Fruit fly (Drosophila melanogaster) whole organism, prepupa: ENCODE measurements around the gene Sod1.

Source experiments
- Blimp-1 ChIP-seq: fragments of 200-800 bp; sonication (Bioruptor generic); optimal IDR thresholded peaks from 3 replicates; lab custom pipeline; 2017; ENCODE audit warnings: missing biosample characterization, missing genetic modification characterization, mild to moderate bottlenecking, moderate library complexity, missing genetic modification reagents
- CG10631 ChIP-seq: fragments of 200-800 bp; sonication (Bioruptor generic); optimal IDR thresholded peaks from 2 replicates; lab custom pipeline; 2016; ENCODE audit warnings: missing biosample characterization, missing genetic modification characterization
- CG11294 ChIP-seq: fragments of 200-800 bp; sonication (Bioruptor generic); IDR thresholded peaks from 2 replicates; pipeline ENCODE4 v1.3.6; 2022; ENCODE audit warnings: missing biosample characterization, missing genetic modification characterization
- CG11762 ChIP-seq: fragments of 200-800 bp; sonication (Bioruptor generic); optimal IDR thresholded peaks from 3 replicates; lab custom pipeline; 2016; ENCODE audit warnings: missing biosample characterization, missing genetic modification characterization; ENCODE audit not compliant: insufficient read depth
- CG11902 ChIP-seq: fragments of 200-800 bp; sonication (Bioruptor generic); optimal IDR thresholded peaks from 3 replicates; lab custom pipeline; 2016; ENCODE audit warnings: missing biosample characterization, missing genetic modification characterization
- CG1621 ChIP-seq: fragments of 200-800 bp; sonication (Bioruptor generic); optimal IDR thresholded peaks from 3 replicates; lab custom pipeline; 2018; ENCODE audit warnings: missing biosample characterization, mild to moderate bottlenecking, missing genetic modification characterization
- CG16779 ChIP-seq: fragments of 200-800 bp; sonication (Bioruptor generic); optimal IDR thresholded peaks from 3 replicates; lab custom pipeline; 2017; ENCODE audit warnings: missing biosample characterization, mild to moderate bottlenecking, missing genetic modification characterization
- CG3032 ChIP-seq: fragments of 200-800 bp; optimal IDR thresholded peaks from 2 replicates; lab custom pipeline; 2019; ENCODE audit warnings: missing biosample characterization, mild to moderate bottlenecking, missing genetic modification characterization, moderate library complexity
- CG31627 ChIP-seq: fragments of 200-800 bp; sonication (Bioruptor generic); optimal IDR thresholded peaks from 3 replicates; lab custom pipeline; 2016; ENCODE audit warnings: missing biosample characterization, missing genetic modification characterization
- CG32006 ChIP-seq: fragments of 200-800 bp; sonication (Bioruptor generic); optimal IDR thresholded peaks from 3 replicates; lab custom pipeline; 2017; ENCODE audit warnings: missing biosample characterization, mild to moderate bottlenecking, missing genetic modification characterization
- CG34406 ChIP-seq: fragments of 200-800 bp; sonication (Bioruptor generic); optimal IDR thresholded peaks from 3 replicates; lab custom pipeline; 2016; ENCODE audit warnings: missing biosample characterization, missing genetic modification characterization
- CG3919 ChIP-seq: fragments of 200-800 bp; sonication (Bioruptor generic); optimal IDR thresholded peaks from 3 replicates; lab custom pipeline; 2016; ENCODE audit warnings: missing biosample characterization, missing genetic modification characterization
- CG4318 ChIP-seq: fragments of 200-800 bp; sonication (Bioruptor generic); optimal IDR thresholded peaks from 3 replicates; lab custom pipeline; 2017; ENCODE audit warnings: missing biosample characterization, mild to moderate bottlenecking, missing genetic modification characterization
- CG6276 ChIP-seq: fragments of 200-800 bp; sonication (Bioruptor generic); optimal IDR thresholded peaks from 2 replicates; lab custom pipeline; 2017; ENCODE audit warnings: missing biosample characterization, mild to moderate bottlenecking, missing genetic modification characterization
- CG6808 ChIP-seq: fragments of 200-800 bp; sonication (Bioruptor generic); optimal IDR thresholded peaks from 3 replicates; lab custom pipeline; 2017; ENCODE audit warnings: missing biosample characterization, missing genetic modification characterization, mild to moderate bottlenecking, moderate library complexity, missing genetic modification reagents
- CG6854 ChIP-seq: fragments of 200-800 bp; sonication (Bioruptor generic); optimal IDR thresholded peaks from 2 replicates; lab custom pipeline; 2017; ENCODE audit warnings: missing biosample characterization, mild to moderate bottlenecking, missing genetic modification characterization
- CG8119 ChIP-seq: fragments of 200-800 bp; sonication (Bioruptor generic); IDR thresholded peaks from 3 replicates; pipeline ENCODE4 v1.3.6; 2022; ENCODE audit warnings: missing biosample characterization, missing genetic modification characterization
- CG8319 ChIP-seq: fragments of 200-800 bp; sonication (Bioruptor generic); optimal IDR thresholded peaks from 3 replicates; lab custom pipeline; 2016; ENCODE audit warnings: missing biosample characterization, missing genetic modification characterization
- Eip75B ChIP-seq: fragments of 200-800 bp; sonication (Bioruptor generic); optimal IDR thresholded peaks from 3 replicates; lab custom pipeline; 2016; ENCODE audit warnings: missing biosample characterization, missing genetic modification characterization
- Eip93F ChIP-seq: fragments of 200-800 bp; sonication (Bioruptor generic); optimal IDR thresholded peaks from 2 replicates; lab custom pipeline; 2016; ENCODE audit warnings: missing biosample characterization, mild to moderate bottlenecking, missing genetic modification characterization
- Ets21C ChIP-seq: fragments of 200-800 bp; sonication (Bioruptor generic); optimal IDR thresholded peaks from 3 replicates; lab custom pipeline; 2016; ENCODE audit warnings: missing biosample characterization, missing genetic modification characterization
- Ets96B ChIP-seq: fragments of 200-800 bp; optimal IDR thresholded peaks from 2 replicates; lab custom pipeline; 2019; ENCODE audit warnings: missing biosample characterization, mild to moderate bottlenecking, missing genetic modification characterization, moderate library complexity
- Gug ChIP-seq: fragments of 200-800 bp; sonication (Bioruptor generic); IDR thresholded peaks from 2 replicates; pipeline ENCODE4 v1.3.6; 2022; ENCODE audit warnings: missing biosample characterization, missing genetic modification characterization
- Hr39 ChIP-seq: fragments of 200-800 bp; sonication (Bioruptor generic); optimal IDR thresholded peaks from 2 replicates; lab custom pipeline; 2016; ENCODE audit warnings: missing biosample characterization, missing genetic modification characterization
- Hr4 ChIP-seq: fragments of 200-800 bp; sonication (Bioruptor generic); optimal IDR thresholded peaks from 3 replicates; lab custom pipeline; 2016; ENCODE audit warnings: missing biosample characterization, missing genetic modification characterization
- Lpt ChIP-seq: fragments of 200-800 bp; sonication (Bioruptor generic); optimal IDR thresholded peaks from 3 replicates; lab custom pipeline; 2016; ENCODE audit warnings: missing biosample characterization, missing genetic modification characterization
- Met ChIP-seq: fragments of 200-800 bp; sonication (Bioruptor generic); optimal IDR thresholded peaks from 3 replicates; lab custom pipeline; 2016; ENCODE audit warnings: missing biosample characterization, missing genetic modification characterization
- Smox ChIP-seq: fragments of 200-800 bp; sonication (Bioruptor generic); optimal IDR thresholded peaks from 3 replicates; lab custom pipeline; 2016; ENCODE audit warnings: missing biosample characterization, missing genetic modification characterization
- Sox102F ChIP-seq: fragments of 200-800 bp; sonication (Bioruptor generic); optimal IDR thresholded peaks from 2 replicates; lab custom pipeline; 2016; ENCODE audit warnings: missing biosample characterization, mild to moderate bottlenecking, missing genetic modification characterization
- Sox14 ChIP-seq: fragments of 200-800 bp; sonication (Bioruptor generic); optimal IDR thresholded peaks from 3 replicates; lab custom pipeline; 2016; ENCODE audit warnings: missing biosample characterization, missing genetic modification characterization
- Sox15 ChIP-seq: fragments of 200-800 bp; sonication (Bioruptor generic); optimal IDR thresholded peaks from 3 replicates; lab custom pipeline; 2016; ENCODE audit warnings: missing biosample characterization, missing genetic modification characterization
- acj6 ChIP-seq: fragments of 200-800 bp; sonication (Bioruptor generic); optimal IDR thresholded peaks from 3 replicates; lab custom pipeline; 2016; ENCODE audit warnings: missing biosample characterization, missing genetic modification characterization
- eg ChIP-seq: fragments of 200-800 bp; sonication (Bioruptor generic); IDR thresholded peaks from 3 replicates; pipeline ENCODE4 v1.3.6; 2022; ENCODE audit warnings: missing biosample characterization, missing genetic modification characterization
- esn ChIP-seq: fragments of 200-800 bp; sonication (Bioruptor generic); optimal IDR thresholded peaks from 2 replicates; lab custom pipeline; 2016; ENCODE audit warnings: missing biosample characterization, mild to moderate bottlenecking, missing genetic modification characterization, moderate library complexity
- fd85E ChIP-seq: fragments of 200-800 bp; sonication (Bioruptor generic); optimal IDR thresholded peaks from 3 replicates; lab custom pipeline; 2016; ENCODE audit warnings: missing biosample characterization, missing genetic modification characterization
- fkh ChIP-seq: fragments of 200-800 bp; sonication (Bioruptor generic); optimal IDR thresholded peaks from 3 replicates; lab custom pipeline; 2017; ENCODE audit warnings: missing biosample characterization, mild to moderate bottlenecking, missing genetic modification characterization, moderate library complexity
- lz ChIP-seq: fragments of 200-800 bp; sonication (Bioruptor generic); optimal IDR thresholded peaks from 3 replicates; lab custom pipeline; 2016; ENCODE audit warnings: missing biosample characterization, missing genetic modification characterization
- net ChIP-seq: fragments of 200-800 bp; sonication (Bioruptor generic); optimal IDR thresholded peaks from 3 replicates; lab custom pipeline; 2016; ENCODE audit warnings: missing biosample characterization, missing genetic modification characterization
- salr ChIP-seq, 2 experiments: fragments of 200-800 bp; sonication (Bioruptor generic); optimal IDR thresholded peaks; 3 replicates each; lab custom pipeline; 2016 to 2018; ENCODE audit warnings: missing biosample characterization in 2 of 2, missing genetic modification characterization in 2 of 2, mild to moderate bottlenecking in 1 of 2
- spab ChIP-seq: fragments of 200-800 bp; sonication (Bioruptor generic); optimal IDR thresholded peaks from 2 replicates; lab custom pipeline; 2017; ENCODE audit warnings: missing biosample characterization, mild to moderate bottlenecking, missing genetic modification characterization, missing genetic modification reagents
- ss ChIP-seq, 2 experiments: fragments of 200-800 bp; sonication (Bioruptor generic); optimal IDR thresholded peaks; 2 replicates in 1 of 2; 3 replicates in 1 of 2; lab custom pipeline; 2017 to 2018; ENCODE audit warnings: mild to moderate bottlenecking in 2 of 2, missing biosample characterization in 2 of 2, missing genetic modification characterization in 2 of 2, moderate library complexity in 1 of 2
- svp ChIP-seq: fragments of 200-800 bp; sonication (Bioruptor generic); peaks from one replicate; lab custom pipeline; 2016; ENCODE audit warnings: missing biosample characterization, missing genetic modification characterization
- topi ChIP-seq: fragments of 200-800 bp; sonication (Bioruptor generic); optimal IDR thresholded peaks from 3 replicates; lab custom pipeline; 2016; ENCODE audit warnings: missing biosample characterization, missing genetic modification characterization
- vri ChIP-seq: fragments of 200-800 bp; sonication (Bioruptor generic); optimal IDR thresholded peaks from 3 replicates; lab custom pipeline; 2016; ENCODE audit warnings: missing biosample characterization, mild to moderate bottlenecking, missing genetic modification characterization

The Sod1 gene

DNA sequence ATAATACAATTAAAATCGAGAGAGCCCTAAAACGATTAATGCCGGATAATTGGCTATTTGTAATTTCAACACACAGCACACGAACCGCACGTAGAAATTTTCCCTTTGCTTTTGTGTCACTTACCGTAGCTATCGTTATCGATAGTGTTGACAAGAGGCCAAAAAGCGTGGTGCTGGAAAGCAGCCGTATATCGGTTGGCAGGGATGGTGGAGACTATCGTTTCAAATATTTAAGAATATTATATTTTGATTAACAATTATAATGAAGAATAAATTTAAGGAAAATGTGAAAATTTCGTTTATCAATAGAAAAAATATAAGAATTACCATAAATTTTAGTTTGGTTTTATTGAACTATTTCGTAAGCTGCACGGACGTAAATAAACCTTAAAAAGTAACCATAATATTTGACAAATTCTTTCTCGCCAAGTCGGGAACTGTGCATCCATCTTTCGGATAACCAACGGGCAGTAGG, 20.5 kb downstream of the Sod1 start, which contains the start of gene JIL-1 (continued):
- TF ChIP-seq Ets21C (peak; percentile 50), CG32006 (GFP tag; lab: Kevin White, UChicago) (peak; percentile 33), CG1621 (tag; lab: Kevin White, UChicago) (no peak), CG3919 (peak; percentile 57), topi (GFP tag; lab: Kevin White, UChicago) (peak; percentile 41), Eip93F (GFP tag; lab: Kevin White, UChicago) (peak; percentile 52), Gug (peak; percentile 42; the same call in 1 of the 2 replicates), Hr4 (GFP tag; lab: Kevin White, UChicago) (peak; percentile 34), CG11762 (no peak), CG16779 (tag; lab: Kevin White, UChicago) (no peak), Sox15 (GFP tag; lab: Kevin White, UChicago) (peak; percentile 23), salr (GFP tag; optimal IDR thresholded peaks at IDR 0.05; lab: Kevin White, UChicago) (no peak), acj6 (GFP tag; lab: Kevin White, UChicago) (peak; percentile 39), Smox (GFP tag; lab: Kevin White, UChicago) (peak; percentile 55), svp (GFP tag; lab: Kevin White, UChicago) (peak; percentile 76), CG8119 (GFP tag; lab: Robert Waterston, UW) (no peak), fkh (GFP tag; lab: Kevin White, UChicago) (peak; percentile 9), Lpt (GFP tag; lab: Kevin White, UChicago) (no peak), Met (peak; percentile 53), CG6854 (GFP tag; lab: Kevin White, UChicago) (no peak), Eip75B (peak; percentile 41), Sox102F (GFP tag; lab: Kevin White, UChicago) (peak; percentile 62), CG4318 (GFP tag; lab: Kevin White, UChicago) (no peak), Sox14 (GFP tag; lab: Kevin White, UChicago) (peak; percentile 53), CG10631 (GFP tag; lab: Kevin White, UChicago) (peak; percentile 53), esn (GFP tag; lab: Kevin White, UChicago) (peak; percentile 66), CG3032 (tag; lab: Kevin White, UChicago) (peak; percentile 48), CG6276 (GFP tag; lab: Kevin White, UChicago) (no peak), Hr39 (peak; percentile 48)

- TF ChIP-seq Sox15 (GFP tag; lab: Kevin White, UChicago) (no peak), vri (GFP tag; lab: Kevin White, UChicago) (peak; percentile 28)
- TF ChIP-seq, all 60 proteins: peak for 1
Measured at dm6 chr3L:11092610-11092961, 21.0 kb downstream of the Sod1 start.

DNA sequence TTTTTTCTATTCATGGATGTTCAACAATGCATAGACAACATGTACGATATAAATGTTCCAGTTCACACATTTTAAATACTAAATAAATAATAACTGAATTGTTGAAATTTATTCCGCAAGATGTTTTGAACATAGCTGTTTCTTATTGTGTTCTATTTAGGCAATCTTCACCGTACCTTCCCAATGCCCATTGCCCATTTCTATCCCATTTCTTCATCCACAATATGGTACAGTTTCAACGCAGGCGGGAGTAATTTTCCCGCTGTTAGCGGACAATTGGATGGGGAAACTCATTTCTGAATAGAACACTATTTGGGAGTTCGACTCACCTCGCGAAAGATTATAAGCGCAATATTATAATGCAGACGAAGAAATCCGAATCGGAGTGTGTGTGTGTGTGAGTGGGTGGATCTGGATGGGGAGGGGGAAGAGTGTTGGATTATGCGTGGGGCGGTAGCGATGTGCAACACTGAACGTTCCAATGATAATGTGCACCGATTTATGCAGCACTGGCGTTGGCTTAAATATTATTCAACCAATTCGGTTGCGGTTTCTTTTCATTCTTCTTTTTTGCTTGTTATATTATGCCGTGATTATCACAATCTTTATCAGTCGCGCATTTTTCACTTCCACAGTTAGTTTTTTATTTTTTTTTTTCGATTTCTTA, 21.5 kb downstream of the Sod1 start:
- TF ChIP-seq CG10631 (GFP tag; lab: Kevin White, UChicago) (peak; percentile 67), lz (GFP tag; lab: Kevin White, UChicago) (peak; percentile 75), CG8319 (GFP tag; lab: Kevin White, UChicago) (peak; percentile 59), CG3919 (peak; percentile 79), CG4318 (GFP tag; lab: Kevin White, UChicago) (no peak), CG11902 (peak; percentile 28), esn (GFP tag; lab: Kevin White, UChicago) (peak; percentile 74), Ets96B (tag; lab: Kevin White, UChicago) (no peak), CG34406 (GFP tag; lab: Kevin White, UChicago) (peak; percentile 21), topi (GFP tag; lab: Kevin White, UChicago) (peak; percentile 76), net (GFP tag; lab: Kevin White, UChicago) (peak; percentile 45), Smox (GFP tag; lab: Kevin White, UChicago) (peak; percentile 59), fd85E (peak; percentile 40), CG3032 (tag; lab: Kevin White, UChicago) (peak; percentile 41), Ets21C (peak; percentile 42), CG6854 (GFP tag; lab: Kevin White, UChicago) (peak; percentile 18), CG6808 (peak; percentile 51), ss (GFP tag; optimal IDR thresholded peaks at IDR 0.05; lab: Kevin White, UChicago) (peak; percentile 21 to 52), spab (peak; percentile 35), Blimp-1 (GFP tag; lab: Kevin White, UChicago) (peak; percentile 15), salr (GFP tag; optimal IDR thresholded peaks at IDR 0.05; lab: Kevin White, UChicago) (peak; percentile 7 to 28), eg (GFP tag; lab: Robert Waterston, UW) (peak; percentile 51; the same call in 1 of the 3 replicates), CG11294 (GFP tag; lab: Robert Waterston, UW) (0 out of 2 replicates have a peak, but pooled peaks have one; percentile 9), CG31627 (GFP tag; lab: Kevin White, UChicago) (peak; percentile 73), CG6276 (GFP tag; lab: Kevin White, UChicago) (no peak), CG8119 (GFP tag; lab: Robert Waterston, UW) (peak; percentile 39; the same call in 1 of the 3 replicates), Hr4 (GFP tag; lab: Kevin White, UChicago) (peak; percentile 7), CG16779 (tag; lab: Kevin White, UChicago) (peak; percentile 19), Eip93F (GFP tag; lab: Kevin White, UChicago) (no peak)
